Fruit fly (Drosophila melanogaster) whole organism, prepupa: Measurements from ENCODE around the gene Ret.

Experiments used
- Blimp-1 ChIP-seq: fragments of 200-800 bp; sonication (Bioruptor generic); optimal IDR thresholded peaks from 3 replicates; lab custom pipeline; 2017; ENCODE audit warnings: missing biosample characterization, missing genetic modification characterization, mild to moderate bottlenecking, moderate library complexity, missing genetic modification reagents
- CG10631 ChIP-seq: fragments of 200-800 bp; sonication (Bioruptor generic); optimal IDR thresholded peaks from 2 replicates; lab custom pipeline; 2016; ENCODE audit warnings: missing biosample characterization, missing genetic modification characterization
- CG10669 ChIP-seq: fragments of 200-800 bp; sonication (Bioruptor generic); optimal IDR thresholded peaks from 3 replicates; lab custom pipeline; 2018; ENCODE audit warnings: missing biosample characterization, mild to moderate bottlenecking, missing genetic modification characterization, moderate library complexity
- CG11294 ChIP-seq: fragments of 200-800 bp; sonication (Bioruptor generic); IDR thresholded peaks from 2 replicates; pipeline ENCODE4 v1.3.6; 2022; ENCODE audit warnings: missing biosample characterization, missing genetic modification characterization
- CG11902 ChIP-seq: fragments of 200-800 bp; sonication (Bioruptor generic); optimal IDR thresholded peaks from 3 replicates; lab custom pipeline; 2016; ENCODE audit warnings: missing biosample characterization, missing genetic modification characterization
- CG15336 ChIP-seq: fragments of 200-800 bp; sonication (Bioruptor generic); IDR thresholded peaks from 2 replicates; pipeline ENCODE4 v1.3.6; 2022; ENCODE audit warnings: missing biosample characterization, missing genetic modification characterization
- CG1621 ChIP-seq: fragments of 200-800 bp; sonication (Bioruptor generic); optimal IDR thresholded peaks from 3 replicates; lab custom pipeline; 2018; ENCODE audit warnings: missing biosample characterization, mild to moderate bottlenecking, missing genetic modification characterization
- CG16779 ChIP-seq: fragments of 200-800 bp; sonication (Bioruptor generic); optimal IDR thresholded peaks from 3 replicates; lab custom pipeline; 2017; ENCODE audit warnings: missing biosample characterization, mild to moderate bottlenecking, missing genetic modification characterization
- CG3032 ChIP-seq: fragments of 200-800 bp; optimal IDR thresholded peaks from 2 replicates; lab custom pipeline; 2019; ENCODE audit warnings: missing biosample characterization, mild to moderate bottlenecking, missing genetic modification characterization, moderate library complexity
- CG31627 ChIP-seq: fragments of 200-800 bp; sonication (Bioruptor generic); optimal IDR thresholded peaks from 3 replicates; lab custom pipeline; 2016; ENCODE audit warnings: missing biosample characterization, missing genetic modification characterization
- CG32006 ChIP-seq: fragments of 200-800 bp; sonication (Bioruptor generic); optimal IDR thresholded peaks from 3 replicates; lab custom pipeline; 2017; ENCODE audit warnings: missing biosample characterization, mild to moderate bottlenecking, missing genetic modification characterization
- CG3919 ChIP-seq: fragments of 200-800 bp; sonication (Bioruptor generic); optimal IDR thresholded peaks from 3 replicates; lab custom pipeline; 2016; ENCODE audit warnings: missing biosample characterization, missing genetic modification characterization
- CG4318 ChIP-seq: fragments of 200-800 bp; sonication (Bioruptor generic); optimal IDR thresholded peaks from 3 replicates; lab custom pipeline; 2017; ENCODE audit warnings: missing biosample characterization, mild to moderate bottlenecking, missing genetic modification characterization
- CG6163 ChIP-seq: fragments of 200-800 bp; sonication (Bioruptor generic); IDR thresholded peaks from 3 replicates; pipeline ENCODE4 v1.3.6; 2022; ENCODE audit warnings: missing biosample characterization, missing genetic modification characterization
- CG6276 ChIP-seq: fragments of 200-800 bp; sonication (Bioruptor generic); optimal IDR thresholded peaks from 2 replicates; lab custom pipeline; 2017; ENCODE audit warnings: missing biosample characterization, mild to moderate bottlenecking, missing genetic modification characterization
- CG6792 ChIP-seq: fragments of 200-800 bp; sonication (Bioruptor generic); optimal IDR thresholded peaks from 3 replicates; lab custom pipeline; 2016; ENCODE audit warnings: missing biosample characterization, missing genetic modification characterization
- CG6808 ChIP-seq: fragments of 200-800 bp; sonication (Bioruptor generic); optimal IDR thresholded peaks from 3 replicates; lab custom pipeline; 2017; ENCODE audit warnings: missing biosample characterization, missing genetic modification characterization, mild to moderate bottlenecking, moderate library complexity, missing genetic modification reagents
- CG6854 ChIP-seq: fragments of 200-800 bp; sonication (Bioruptor generic); optimal IDR thresholded peaks from 2 replicates; lab custom pipeline; 2017; ENCODE audit warnings: missing biosample characterization, mild to moderate bottlenecking, missing genetic modification characterization
- CG7368 ChIP-seq: fragments of 200-800 bp; sonication (Bioruptor generic); optimal IDR thresholded peaks from 3 replicates; lab custom pipeline; 2016; ENCODE audit warnings: missing biosample characterization, missing genetic modification characterization
- CG8119 ChIP-seq: fragments of 200-800 bp; sonication (Bioruptor generic); IDR thresholded peaks from 3 replicates; pipeline ENCODE4 v1.3.6; 2022; ENCODE audit warnings: missing biosample characterization, missing genetic modification characterization
- CG8319 ChIP-seq: fragments of 200-800 bp; sonication (Bioruptor generic); optimal IDR thresholded peaks from 3 replicates; lab custom pipeline; 2016; ENCODE audit warnings: missing biosample characterization, missing genetic modification characterization
- CG8632 ChIP-seq: fragments of 200-800 bp; sonication (Bioruptor generic); optimal IDR thresholded peaks from 3 replicates; lab custom pipeline; 2016; ENCODE audit warnings: missing biosample characterization, missing genetic modification characterization
- CG9139 ChIP-seq: fragments of 200-800 bp; sonication (Bioruptor generic); optimal IDR thresholded peaks from 3 replicates; lab custom pipeline; 2017; ENCODE audit warnings: missing biosample characterization, mild to moderate bottlenecking, missing genetic modification characterization
- Eip75B ChIP-seq: fragments of 200-800 bp; sonication (Bioruptor generic); optimal IDR thresholded peaks from 3 replicates; lab custom pipeline; 2016; ENCODE audit warnings: missing biosample characterization, missing genetic modification characterization
- Eip78C ChIP-seq: fragments of 200-800 bp; sonication (Bioruptor generic); peaks from one replicate; lab custom pipeline; 2016; ENCODE audit warnings: missing biosample characterization, missing genetic modification characterization
- Eip93F ChIP-seq: fragments of 200-800 bp; sonication (Bioruptor generic); optimal IDR thresholded peaks from 2 replicates; lab custom pipeline; 2016; ENCODE audit warnings: missing biosample characterization, mild to moderate bottlenecking, missing genetic modification characterization
- Ets21C ChIP-seq: fragments of 200-800 bp; sonication (Bioruptor generic); optimal IDR thresholded peaks from 3 replicates; lab custom pipeline; 2016; ENCODE audit warnings: missing biosample characterization, missing genetic modification characterization
- Ets96B ChIP-seq: fragments of 200-800 bp; optimal IDR thresholded peaks from 2 replicates; lab custom pipeline; 2019; ENCODE audit warnings: missing biosample characterization, mild to moderate bottlenecking, missing genetic modification characterization, moderate library complexity
- Gug ChIP-seq: fragments of 200-800 bp; sonication (Bioruptor generic); IDR thresholded peaks from 2 replicates; pipeline ENCODE4 v1.3.6; 2022; ENCODE audit warnings: missing biosample characterization, missing genetic modification characterization
- Hr38 ChIP-seq: sonication (Bioruptor generic); optimal IDR thresholded peaks from 2 replicates; lab custom pipeline; 2016; ENCODE audit warnings: missing biosample characterization, missing genetic modification characterization
- Hr39 ChIP-seq: fragments of 200-800 bp; sonication (Bioruptor generic); optimal IDR thresholded peaks from 2 replicates; lab custom pipeline; 2016; ENCODE audit warnings: missing biosample characterization, missing genetic modification characterization
- Hr4 ChIP-seq: fragments of 200-800 bp; sonication (Bioruptor generic); optimal IDR thresholded peaks from 3 replicates; lab custom pipeline; 2016; ENCODE audit warnings: missing biosample characterization, missing genetic modification characterization
- Lpt ChIP-seq: fragments of 200-800 bp; sonication (Bioruptor generic); optimal IDR thresholded peaks from 3 replicates; lab custom pipeline; 2016; ENCODE audit warnings: missing biosample characterization, missing genetic modification characterization
- Smox ChIP-seq: fragments of 200-800 bp; sonication (Bioruptor generic); optimal IDR thresholded peaks from 3 replicates; lab custom pipeline; 2016; ENCODE audit warnings: missing biosample characterization, missing genetic modification characterization
- Sox14 ChIP-seq: fragments of 200-800 bp; sonication (Bioruptor generic); optimal IDR thresholded peaks from 3 replicates; lab custom pipeline; 2016; ENCODE audit warnings: missing biosample characterization, missing genetic modification characterization
- Sox15 ChIP-seq: fragments of 200-800 bp; sonication (Bioruptor generic); optimal IDR thresholded peaks from 3 replicates; lab custom pipeline; 2016; ENCODE audit warnings: missing biosample characterization, missing genetic modification characterization
- achi ChIP-seq: fragments of 200-800 bp; sonication (Bioruptor generic); optimal IDR thresholded peaks from 3 replicates; lab custom pipeline; 2016; ENCODE audit warnings: missing biosample characterization, missing genetic modification characterization
- acj6 ChIP-seq: fragments of 200-800 bp; sonication (Bioruptor generic); optimal IDR thresholded peaks from 3 replicates; lab custom pipeline; 2016; ENCODE audit warnings: missing biosample characterization, missing genetic modification characterization
- cyc ChIP-seq: fragments of 200-800 bp; sonication (Bioruptor generic); optimal IDR thresholded peaks from 3 replicates; lab custom pipeline; 2016; ENCODE audit warnings: missing biosample characterization, missing genetic modification characterization
- dac ChIP-seq: fragments of 200-800 bp; sonication (Bioruptor generic); optimal IDR thresholded peaks from 2 replicates; lab custom pipeline; 2017; ENCODE audit warnings: missing biosample characterization, mild to moderate bottlenecking, missing genetic modification characterization
- dsx ChIP-seq: fragments of 200-800 bp; optimal IDR thresholded peaks from 3 replicates; lab custom pipeline; 2019; ENCODE audit warnings: missing biosample characterization, mild to moderate bottlenecking, missing genetic modification characterization, moderate library complexity; ENCODE audit not compliant: poor library complexity, severe bottlenecking
- esn ChIP-seq: fragments of 200-800 bp; sonication (Bioruptor generic); optimal IDR thresholded peaks from 2 replicates; lab custom pipeline; 2016; ENCODE audit warnings: missing biosample characterization, mild to moderate bottlenecking, missing genetic modification characterization, moderate library complexity
- fd59A ChIP-seq: fragments of 200-800 bp; sonication (Bioruptor generic); optimal IDR thresholded peaks from 2 replicates; lab custom pipeline; 2017; ENCODE audit warnings: missing biosample characterization, mild to moderate bottlenecking, missing genetic modification characterization, missing genetic modification reagents
- fd85E ChIP-seq: fragments of 200-800 bp; sonication (Bioruptor generic); optimal IDR thresholded peaks from 3 replicates; lab custom pipeline; 2016; ENCODE audit warnings: missing biosample characterization, missing genetic modification characterization
- fkh ChIP-seq: fragments of 200-800 bp; sonication (Bioruptor generic); optimal IDR thresholded peaks from 3 replicates; lab custom pipeline; 2017; ENCODE audit warnings: missing biosample characterization, mild to moderate bottlenecking, missing genetic modification characterization, moderate library complexity
- lz ChIP-seq: fragments of 200-800 bp; sonication (Bioruptor generic); optimal IDR thresholded peaks from 3 replicates; lab custom pipeline; 2016; ENCODE audit warnings: missing biosample characterization, missing genetic modification characterization
- pdm3 ChIP-seq: fragments of 200-800 bp; sonication (Bioruptor generic); optimal IDR thresholded peaks from 3 replicates; lab custom pipeline; 2016; ENCODE audit warnings: missing biosample characterization, missing genetic modification characterization
- salr ChIP-seq, 2 experiments: fragments of 200-800 bp; sonication (Bioruptor generic); optimal IDR thresholded peaks; 3 replicates each; lab custom pipeline; 2016 to 2018; ENCODE audit warnings: missing biosample characterization in 2 of 2, missing genetic modification characterization in 2 of 2, mild to moderate bottlenecking in 1 of 2
- spab ChIP-seq: fragments of 200-800 bp; sonication (Bioruptor generic); optimal IDR thresholded peaks from 2 replicates; lab custom pipeline; 2017; ENCODE audit warnings: missing biosample characterization, mild to moderate bottlenecking, missing genetic modification characterization, missing genetic modification reagents
- ss ChIP-seq, 2 experiments: fragments of 200-800 bp; sonication (Bioruptor generic); optimal IDR thresholded peaks; 2 replicates in 1 of 2; 3 replicates in 1 of 2; lab custom pipeline; 2017 to 2018; ENCODE audit warnings: mild to moderate bottlenecking in 2 of 2, missing biosample characterization in 2 of 2, missing genetic modification characterization in 2 of 2, moderate library complexity in 1 of 2
- svp ChIP-seq: fragments of 200-800 bp; sonication (Bioruptor generic); peaks from one replicate; lab custom pipeline; 2016; ENCODE audit warnings: missing biosample characterization, missing genetic modification characterization
- topi ChIP-seq: fragments of 200-800 bp; sonication (Bioruptor generic); optimal IDR thresholded peaks from 3 replicates; lab custom pipeline; 2016; ENCODE audit warnings: missing biosample characterization, missing genetic modification characterization
- vri ChIP-seq: fragments of 200-800 bp; sonication (Bioruptor generic); optimal IDR thresholded peaks from 3 replicates; lab custom pipeline; 2016; ENCODE audit warnings: missing biosample characterization, mild to moderate bottlenecking, missing genetic modification characterization

Ret gene

dm6 chr2L:21243964-21244466 lies 45.5 kb upstream of the Ret start:
- TF ChIP-seq CG4318 (GFP tag; lab: Kevin White, UChicago) (no peak), Hr4 (GFP tag; lab: Kevin White, UChicago) (no peak), CG8119 (GFP tag; lab: Robert Waterston, UW) (no peak), Smox (GFP tag; lab: Kevin White, UChicago) (no peak), Hr39 (peak; percentile 72), CG7368 (GFP tag; lab: Kevin White, UChicago) (no peak), esn (GFP tag; lab: Kevin White, UChicago) (no peak), achi (no peak), spab (no peak), dac (GFP tag; lab: Kevin White, UChicago) (no peak), CG10669 (GFP tag; lab: Kevin White, UChicago) (no peak), acj6 (GFP tag; lab: Kevin White, UChicago) (no peak), Hr38 (GFP tag; lab: Kevin White, UChicago) (no peak), Gug (GFP tag; lab: Robert Waterston, UW) (no peak), CG8319 (GFP tag; lab: Kevin White, UChicago) (no peak), Sox14 (peak; percentile 37), Eip93F (no peak), CG11902 (GFP tag; lab: Kevin White, UChicago) (no peak), CG15336 (GFP tag; lab: Robert Waterston, UW) (no peak), lz (no peak), vri (GFP tag; lab: Kevin White, UChicago) (peak; percentile 20), svp (GFP tag; lab: Kevin White, UChicago) (peak; percentile 97), pdm3 (GFP tag; lab: Kevin White, UChicago) (no peak), Sox15 (no peak), CG11294 (GFP tag; lab: Robert Waterston, UW) (no peak), CG6163 (no peak; the same call in 2 of the 3 replicates), salr (GFP tag; optimal IDR thresholded peaks at IDR 0.05; lab: Kevin White, UChicago) (no peak), fd59A (GFP tag; lab: Kevin White, UChicago) (no peak), CG8632 (no peak), Lpt (GFP tag; lab: Kevin White, UChicago) (peak; percentile 58), dsx (no peak), Eip75B (GFP tag; lab: Kevin White, UChicago) (peak; percentile 64), Ets21C (GFP tag; lab: Kevin White, UChicago) (no peak), CG6276 (GFP tag; lab: Kevin White, UChicago) (no peak), CG6808 (no peak), CG10631 (GFP tag; lab: Kevin White, UChicago) (no peak), CG6854 (peak; percentile 62), CG31627 (GFP tag; lab: Kevin White, UChicago) (no peak), CG9139 (GFP tag; lab: Kevin White, UChicago) (no peak), fd85E (no peak), Eip78C (GFP tag; lab: Kevin White, UChicago) (peak; percentile 69), Ets96B (no peak), fkh (no peak), CG32006 (no peak), ss (GFP tag; optimal IDR thresholded peaks at IDR 0.05; lab: Kevin White, UChicago) (peak in 1 of 2 experiments; percentile 39), topi (GFP tag; lab: Kevin White, UChicago) (no peak), CG3919 (GFP tag; lab: Kevin White, UChicago) (no peak), CG16779 (tag; lab: Kevin White, UChicago) (no peak), cyc (GFP tag; lab: Kevin White, UChicago) (no peak), Blimp-1 (GFP tag; lab: Kevin White, UChicago) (no peak), CG6792 (GFP tag; lab: Kevin White, UChicago) (no peak), CG3032 (no peak), CG1621 (tag; lab: Kevin White, UChicago) (peak; percentile 60)
